Worm (Caenorhabditis elegans) whole organism, L2 larva: ENCODE data around the gene F42D1.4.

Source experiments
- C34F6.9 ChIP-seq: fragments of 150-350 bp; optimal IDR thresholded peaks from 2 replicates; lab custom pipeline; 2014; ENCODE audit warnings: missing biosample characterization, missing genetic modification characterization
- F13H6.1 ChIP-seq: sonication (generic microtip); optimal IDR thresholded peaks from 2 replicates; lab custom pipeline; 2016; ENCODE audit warnings: missing genetic modification characterization, missing compliant biosample characterization
- R02D3.7 ChIP-seq: fragments of 150-350 bp; optimal IDR thresholded peaks from 2 replicates; lab custom pipeline; 2014; ENCODE audit warnings: missing biosample characterization, missing genetic modification characterization
- Y55F3AM.14 ChIP-seq: fragments of 200-800 bp; sonication (Bioruptor generic); optimal IDR thresholded peaks from 2 replicates; lab custom pipeline; 2018; ENCODE audit warnings: mild to moderate bottlenecking, missing genetic modification characterization, missing compliant biosample characterization
- ZK546.5 ChIP-seq: sonication (generic microtip); optimal IDR thresholded peaks from 2 replicates; lab custom pipeline; 2017; ENCODE audit warnings: missing biosample characterization, missing genetic modification characterization
- alr-1 ChIP-seq: fragments of 150-350 bp; optimal IDR thresholded peaks from 2 replicates; lab custom pipeline; 2014; ENCODE audit warnings: missing biosample characterization, missing genetic modification characterization
- aly-2 ChIP-seq: fragments of 150-350 bp; optimal IDR thresholded peaks from 2 replicates; lab custom pipeline; 2014; ENCODE audit warnings: missing biosample characterization, missing genetic modification characterization
- ama-1 ChIP-seq: fragments of 150-350 bp; optimal IDR thresholded peaks from 2 replicates; lab custom pipeline; 2018; ENCODE audit warnings: inconsistent platforms
- blmp-1 ChIP-seq: sonication (generic microtip); optimal IDR thresholded peaks from 2 replicates; lab custom pipeline; 2017; ENCODE audit warnings: missing genetic modification characterization, mild to moderate bottlenecking, missing compliant biosample characterization, antibody characterized with exemption, moderate library complexity; ENCODE audit not compliant: insufficient read depth
- ceh-16 ChIP-seq: fragments of 150-350 bp; optimal IDR thresholded peaks from 2 replicates; lab custom pipeline; 2014; ENCODE audit warnings: missing biosample characterization, missing genetic modification characterization
- ceh-82 ChIP-seq: fragments of 150-350 bp; optimal IDR thresholded peaks from 2 replicates; lab custom pipeline; 2014; ENCODE audit warnings: missing biosample characterization, missing genetic modification characterization
- crh-2 ChIP-seq: sonication (generic microtip); optimal IDR thresholded peaks from 2 replicates; lab custom pipeline; 2017; ENCODE audit warnings: missing biosample characterization, missing genetic modification characterization
- dmd-4 ChIP-seq: sonication (generic microtip); optimal IDR thresholded peaks from 2 replicates; lab custom pipeline; 2017; ENCODE audit warnings: missing biosample characterization, missing genetic modification characterization
- egl-27 ChIP-seq: sonication (generic microtip); optimal IDR thresholded peaks from 3 replicates; lab custom pipeline; 2017; ENCODE audit warnings: missing biosample characterization, missing genetic modification reagents, missing genetic modification characterization
- elt-1 ChIP-seq: fragments of 150-350 bp; optimal IDR thresholded peaks from 2 replicates; lab custom pipeline; 2014; ENCODE audit warnings: missing biosample characterization, missing genetic modification characterization
- elt-3 ChIP-seq: sonication (generic microtip); optimal IDR thresholded peaks from 2 replicates; lab custom pipeline; 2017; ENCODE audit warnings: missing biosample characterization, missing genetic modification characterization
- fos-1 ChIP-seq: fragments of 150-350 bp; optimal IDR thresholded peaks from 2 replicates; lab custom pipeline; 2014; ENCODE audit warnings: missing biosample characterization, missing genetic modification characterization
- gmeb-1 ChIP-seq: fragments of 150-350 bp; optimal IDR thresholded peaks from 2 replicates; lab custom pipeline; 2014; ENCODE audit warnings: missing biosample characterization, missing genetic modification characterization
- lin-11 ChIP-seq: fragments of 150-350 bp; sonication (generic microtip); optimal IDR thresholded peaks from 2 replicates; lab custom pipeline; 2014; ENCODE audit warnings: missing biosample characterization, missing genetic modification characterization, inconsistent platforms, mixed read lengths
- lin-13 ChIP-seq: fragments of 150-350 bp; optimal IDR thresholded peaks from 2 replicates; lab custom pipeline; 2014; ENCODE audit warnings: missing biosample characterization, missing genetic modification reagents, missing genetic modification characterization
- lin-39 ChIP-seq: fragments of 150-350 bp; optimal IDR thresholded peaks from 2 replicates; lab custom pipeline; 2014; ENCODE audit warnings: missing biosample characterization, missing genetic modification reagents, missing genetic modification characterization
- lsy-2 ChIP-seq, 2 experiments: fragments of 150-350 bp in 1 of 2; sonication (generic microtip) in 1 of 2; optimal IDR thresholded peaks; 2 replicates each; lab custom pipeline; 2014 to 2017; ENCODE audit warnings: missing biosample characterization in 2 of 2, missing genetic modification characterization in 2 of 2
- mab-5 ChIP-seq: fragments of 150-350 bp; optimal IDR thresholded peaks from 2 replicates; lab custom pipeline; 2014; ENCODE audit warnings: missing biosample characterization, missing genetic modification characterization
- mbf-1 ChIP-seq: sonication (generic microtip); optimal IDR thresholded peaks from 2 replicates; lab custom pipeline; 2017; ENCODE audit warnings: missing biosample characterization, missing genetic modification characterization
- mdl-1 ChIP-seq, 2 experiments: fragments of 150-350 bp in 1 of 2; sonication (generic microtip) in 1 of 2; optimal IDR thresholded peaks; 2 replicates each; lab custom pipeline; 2017; ENCODE audit warnings: missing biosample characterization in 2 of 2, missing genetic modification characterization in 2 of 2
- nhr-10 ChIP-seq: sonication (generic microtip); optimal IDR thresholded peaks from 2 replicates; lab custom pipeline; 2017; ENCODE audit warnings: missing biosample characterization, missing genetic modification characterization
- nhr-11 ChIP-seq: fragments of 150-350 bp; optimal IDR thresholded peaks from 2 replicates; lab custom pipeline; 2014; ENCODE audit warnings: missing biosample characterization, missing genetic modification characterization
- nhr-12 ChIP-seq: fragments of 150-350 bp; optimal IDR thresholded peaks from 2 replicates; lab custom pipeline; 2014; ENCODE audit warnings: missing biosample characterization, missing genetic modification characterization
- nhr-129 ChIP-seq: fragments of 150-350 bp; optimal IDR thresholded peaks from 2 replicates; lab custom pipeline; 2014; ENCODE audit warnings: missing biosample characterization, missing genetic modification characterization
- nhr-21 ChIP-seq: fragments of 150-350 bp; optimal IDR thresholded peaks from 2 replicates; lab custom pipeline; 2014; ENCODE audit warnings: missing biosample characterization, missing genetic modification characterization
- nhr-23 ChIP-seq: fragments of 150-350 bp; optimal IDR thresholded peaks from 2 replicates; lab custom pipeline; 2014; ENCODE audit warnings: missing biosample characterization, missing genetic modification reagents, missing genetic modification characterization
- nhr-237 ChIP-seq: fragments of 150-350 bp; optimal IDR thresholded peaks from 2 replicates; lab custom pipeline; 2014; ENCODE audit warnings: missing biosample characterization, missing genetic modification characterization
- nhr-25 ChIP-seq: fragments of 150-350 bp; sonication (generic microtip); optimal IDR thresholded peaks from 3 replicates; lab custom pipeline; 2014; ENCODE audit warnings: missing biosample characterization, missing genetic modification characterization
- nhr-6 ChIP-seq: fragments of 150-350 bp; optimal IDR thresholded peaks from 2 replicates; lab custom pipeline; 2014; ENCODE audit warnings: missing biosample characterization, missing genetic modification characterization
- nhr-77 ChIP-seq: fragments of 150-350 bp; optimal IDR thresholded peaks from 2 replicates; lab custom pipeline; 2014; ENCODE audit warnings: missing biosample characterization, missing genetic modification characterization
- peb-1 ChIP-seq: fragments of 150-350 bp; optimal IDR thresholded peaks from 2 replicates; lab custom pipeline; 2014; ENCODE audit warnings: missing biosample characterization, missing genetic modification characterization
- sem-4 ChIP-seq: fragments of 150-350 bp; optimal IDR thresholded peaks from 2 replicates; lab custom pipeline; 2014; ENCODE audit warnings: missing biosample characterization, missing genetic modification reagents, missing genetic modification characterization
- skn-1 ChIP-seq: sonication (generic microtip); optimal IDR thresholded peaks from 2 replicates; lab custom pipeline; 2017; ENCODE audit warnings: missing biosample characterization, missing genetic modification characterization
- sma-3 ChIP-seq: sonication (generic microtip); optimal IDR thresholded peaks from 2 replicates; lab custom pipeline; 2016; ENCODE audit warnings: missing genetic modification reagents, missing genetic modification characterization, missing compliant biosample characterization
- sma-9 ChIP-seq, 2 experiments: fragments of 150-350 bp in 1 of 2; sonication (generic microtip) in 1 of 2; optimal IDR thresholded peaks; 2 replicates each; lab custom pipeline; 2014 to 2016; ENCODE audit warnings: missing genetic modification characterization in 2 of 2, mild to moderate bottlenecking in 1 of 2, missing biosample characterization in 1 of 2, missing compliant biosample characterization in 1 of 2, missing genetic modification reagents in 1 of 2, moderate library complexity in 1 of 2
- snpc-4 ChIP-seq: fragments of 150-350 bp; optimal IDR thresholded peaks from 2 replicates; lab custom pipeline; 2014; ENCODE audit warnings: missing biosample characterization, missing genetic modification characterization
- unc-39 ChIP-seq: fragments of 150-350 bp; optimal IDR thresholded peaks from 2 replicates; lab custom pipeline; 2014; ENCODE audit warnings: missing biosample characterization, missing genetic modification characterization
- unc-55 ChIP-seq: fragments of 150-350 bp; sonication (generic microtip); optimal IDR thresholded peaks from 3 replicates; lab custom pipeline; 2014; ENCODE audit warnings: missing biosample characterization, missing genetic modification reagents, missing genetic modification characterization
- unc-62 ChIP-seq: fragments of 150-350 bp; optimal IDR thresholded peaks from 2 replicates; lab custom pipeline; 2014; ENCODE audit warnings: missing biosample characterization, missing genetic modification reagents, missing genetic modification characterization
- zag-1 ChIP-seq: fragments of 150-350 bp; optimal IDR thresholded peaks from 2 replicates; lab custom pipeline; 2014; ENCODE audit warnings: missing biosample characterization, missing genetic modification characterization
- ztf-1 ChIP-seq: fragments of 200-800 bp; sonication (Bioruptor generic); conservative IDR thresholded peaks from 2 replicates; pipeline ENCODE4 v1.3.6; 2022; ENCODE audit warnings: missing genetic modification characterization, missing compliant biosample characterization
- ztf-11 ChIP-seq: sonication (generic microtip); optimal IDR thresholded peaks from 2 replicates; lab custom pipeline; 2017; ENCODE audit warnings: missing biosample characterization, missing genetic modification characterization
- ztf-4 ChIP-seq: fragments of 150-350 bp; optimal IDR thresholded peaks from 2 replicates; lab custom pipeline; 2014; ENCODE audit warnings: missing biosample characterization, missing genetic modification characterization

F42D1.4 gene

DNA sequence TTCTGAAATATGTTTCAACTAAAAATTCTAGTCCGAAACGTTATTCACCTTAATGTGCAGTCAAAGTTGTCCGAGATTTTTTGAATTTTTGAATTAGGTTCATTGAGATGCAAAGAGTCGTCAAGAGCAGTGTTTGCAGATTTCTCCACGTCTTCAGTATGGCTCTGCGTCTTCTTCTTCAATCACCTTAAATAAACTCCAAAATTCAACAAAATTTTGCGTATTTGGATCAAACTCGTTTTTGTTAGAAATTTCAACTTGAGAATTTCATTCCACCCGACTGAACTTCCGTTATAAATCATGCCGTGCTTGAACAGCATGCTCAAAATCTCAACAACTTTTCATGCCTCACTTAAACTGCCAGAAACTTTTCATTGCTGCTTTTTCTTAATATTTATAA is 5.0 kb downstream of the F42D1.4 start, which contains the start of gene T04C10.3:
Gene T04C10.3, plus strand, starts transcription at position 301 of the 400 bp plus-strand sequence.
- no peak for TF ChIP-seq lin-11
- no peak for TF ChIP-seq F13H6.1 (tag; lab: Kevin White, UChicago)
- no peak for TF ChIP-seq ceh-16 (tag; lab: Kevin White, UChicago)
- TF ChIP-seq dmd-4 (tag; lab: Kevin White, UChicago), result no peak
- no peak for TF ChIP-seq R02D3.7 (tag; lab: Kevin White, UChicago)
- TF ChIP-seq nhr-21, result no peak
- TF ChIP-seq nhr-6 (tag; lab: Kevin White, UChicago), result no peak
- TF ChIP-seq lin-13 (GFP tag; lab: Kevin White, UChicago), result no peak
- TF ChIP-seq aly-2 (tag; lab: Kevin White, UChicago), result no peak
- no peak for TF ChIP-seq sem-4 (tag; lab: Kevin White, UChicago)
- no peak for TF ChIP-seq elt-3 (tag; lab: Kevin White, UChicago)
- no peak for TF ChIP-seq nhr-23
- no peak for TF ChIP-seq ceh-82 (tag; lab: Kevin White, UChicago)
- TF ChIP-seq mdl-1 (tag; optimal IDR thresholded peaks at IDR 0.05; lab: Kevin White, UChicago), result no peak
- no peak for TF ChIP-seq ztf-1 (GFP tag; lab: Robert Waterston, UW)
- TF ChIP-seq peb-1 (tag; lab: Kevin White, UChicago), result no peak
- no peak for TF ChIP-seq sma-3 (GFP tag; lab: Kevin White, UChicago)
- no peak for TF ChIP-seq unc-39 (tag; lab: Kevin White, UChicago)
- no peak for TF ChIP-seq nhr-129 (tag; lab: Kevin White, UChicago)
- no peak for TF ChIP-seq blmp-1 (tag; lab: Kevin White, UChicago)

ce11 chrX:14813398-14813797 is 6.4 kb downstream of the F42D1.4 start:
- TF ChIP-seq nhr-11, result no peak
- no peak for TF ChIP-seq nhr-12
- TF ChIP-seq ztf-11, result no peak
- peak; percentile 19 for TF ChIP-seq dmd-4 (tag; lab: Kevin White, UChicago)
- TF ChIP-seq sem-4 (tag; lab: Kevin White, UChicago), result no peak
- TF ChIP-seq lsy-2 (tag; optimal IDR thresholded peaks at IDR 0.05; lab: Kevin White, UChicago), result peak; percentile 57 to 81
- peak; percentile 87 for TF ChIP-seq crh-2 (tag; lab: Kevin White, UChicago)
- TF ChIP-seq blmp-1 (tag; lab: Kevin White, UChicago), result peak; percentile 48
- no peak for TF ChIP-seq unc-62 (GFP tag; lab: Kevin White, UChicago)
- no peak for TF ChIP-seq nhr-237 (tag; lab: Kevin White, UChicago)
- TF ChIP-seq elt-3 (tag; lab: Kevin White, UChicago), result no peak
- peak; percentile 72 for TF ChIP-seq nhr-25 (tag; lab: Kevin White, UChicago)
- peak; percentile 55 for TF ChIP-seq lin-13 (GFP tag; lab: Kevin White, UChicago)
- TF ChIP-seq gmeb-1 (tag; lab: Kevin White, UChicago), result peak; percentile 84
- peak; percentile 49 to 62 for TF ChIP-seq mdl-1 (tag; optimal IDR thresholded peaks at IDR 0.05; lab: Kevin White, UChicago)
- TF ChIP-seq nhr-23, result no peak
- TF ChIP-seq ztf-4 (tag; lab: Kevin White, UChicago), result peak; percentile 67
- TF ChIP-seq nhr-77 (tag; lab: Kevin White, UChicago), result no peak
- TF ChIP-seq lin-39 (tag; lab: Kevin White, UChicago), result no peak
- no peak for TF ChIP-seq skn-1 (tag; lab: Kevin White, UChicago)
- peak; percentile 63 for TF ChIP-seq F13H6.1 (tag; lab: Kevin White, UChicago)
- TF ChIP-seq sma-9 (GFP tag; optimal IDR thresholded peaks at IDR 0.05; lab: Kevin White, UChicago), result peak; percentile 91
- no peak for TF ChIP-seq sma-9 (tag; optimal IDR thresholded peaks at IDR 0.05; lab: Kevin White, UChicago)
- TF ChIP-seq R02D3.7 (tag; lab: Kevin White, UChicago), result no peak
- TF ChIP-seq unc-55 (GFP tag; lab: Kevin White, UChicago), result peak; percentile 94
- TF ChIP-seq nhr-129 (tag; lab: Kevin White, UChicago), result peak; percentile 90
- no peak for TF ChIP-seq ceh-16 (tag; lab: Kevin White, UChicago)
- TF ChIP-seq alr-1 (tag; lab: Kevin White, UChicago), result no peak
- no peak for TF ChIP-seq ceh-82 (tag; lab: Kevin White, UChicago)
- no peak for TF ChIP-seq unc-39 (tag; lab: Kevin White, UChicago)
- TF ChIP-seq ztf-1 (GFP tag; lab: Robert Waterston, UW), result no peak
- TF ChIP-seq snpc-4 (tag; lab: Kevin White, UChicago), result peak; percentile 64
- TF ChIP-seq nhr-6 (tag; lab: Kevin White, UChicago), result peak; percentile 87
- TF ChIP-seq egl-27 (tag; lab: Kevin White, UChicago), result peak; percentile 66
- no peak for TF ChIP-seq mbf-1
- no peak for TF ChIP-seq ZK546.5
- TF ChIP-seq elt-1, result no peak
- peak; percentile 95 for TF ChIP-seq C34F6.9 (tag; lab: Kevin White, UChicago)
- TF ChIP-seq Y55F3AM.14, result no peak
- peak; percentile 11 for TF ChIP-seq zag-1 (tag; lab: Kevin White, UChicago)
- peak; percentile 53 for TF ChIP-seq sma-3 (GFP tag; lab: Kevin White, UChicago)
- TF ChIP-seq mab-5 (tag; lab: Kevin White, UChicago), result peak; percentile 62
- TF ChIP-seq nhr-10 (tag; lab: Kevin White, UChicago), result peak; percentile 48
- TF ChIP-seq aly-2 (tag; lab: Kevin White, UChicago), result no peak
- no peak for TF ChIP-seq lin-11
- TF ChIP-seq peb-1 (tag; lab: Kevin White, UChicago), result no peak
- TF ChIP-seq ama-1 (lab: Kevin White, UChicago), result no peak
- TF ChIP-seq fos-1, result peak; percentile 58
- peak; percentile 83 for TF ChIP-seq nhr-21
